Fruit fly (Drosophila melanogaster): ENCODE data around the gene CG15130.

CG15130 gene

dm6 chr2L:20401408-20401807 is 23.1 kb downstream of the CG15130 start (continued):
- no peak for TF ChIP-seq CG2889 (GFP tag; IDR thresholded peaks at IDR 0.05)
- peak; percentile 28 for TF ChIP-seq dmrt99B (tag; optimal IDR thresholded peaks at IDR 0.05)
- TF ChIP-seq Xrp1 (GFP tag; IDR thresholded peaks at IDR 0.05), result no peak
- peak; percentile 0 for TF ChIP-seq CG15269 (tag; optimal IDR thresholded peaks at IDR 0.05)
- TF ChIP-seq Doc2 (GFP tag; IDR thresholded peaks at IDR 0.05), result no peak

dm6 chr2L:20400875-20401274 is 23.6 kb downstream of the CG15130 start:
- TF ChIP-seq bigmax (GFP tag; optimal IDR thresholded peaks at IDR 0.05), result no peak
- no peak for TF ChIP-seq HLH54F (GFP tag; optimal IDR thresholded peaks at IDR 0.05)
- no peak for TF ChIP-seq CTCF (GFP tag; optimal IDR thresholded peaks at IDR 0.05)
- TF ChIP-seq Antp (GFP tag; optimal IDR thresholded peaks at IDR 0.05), result no peak
- TF ChIP-seq CG3847 (GFP tag; IDR thresholded peaks at IDR 0.05), result no peak
- TF ChIP-seq chinmo (GFP tag; IDR thresholded peaks at IDR 0.05; ENCODE audit: partially characterized antibody), result 0 out of 4 replicates have a peak, but pooled peaks have one; percentile 40
- TF ChIP-seq Adf1 (GFP tag; IDR thresholded peaks at IDR 0.05), result peak; percentile 96
- TF ChIP-seq sr (GFP tag; IDR thresholded peaks at IDR 0.05), result peak; percentile 100
- peak; percentile 85 for TF ChIP-seq Med (GFP tag)
- TF ChIP-seq twi (tag; optimal IDR thresholded peaks at IDR 0.05), result no peak
- TF ChIP-seq dmrt99B (tag; optimal IDR thresholded peaks at IDR 0.05), result no peak
- TF ChIP-seq aop (GFP tag; IDR thresholded peaks at IDR 0.05), result no peak
- no peak for TF ChIP-seq Dp (GFP tag; optimal IDR thresholded peaks at IDR 0.05)
- TF ChIP-seq Dbx (GFP tag; IDR thresholded peaks at IDR 0.05), result no peak
- no peak for TF ChIP-seq slbo (GFP tag; IDR thresholded peaks at IDR 0.05)
- TF ChIP-seq ash1 (GFP tag; optimal IDR thresholded peaks at IDR 0.05), result no peak
- TF ChIP-seq sisA (GFP tag; IDR thresholded peaks at IDR 0.05), result no peak
- TF ChIP-seq CG5180 (GFP tag; optimal IDR thresholded peaks at IDR 0.05), result peak; percentile 81
- TF ChIP-seq abd-A (tag; optimal IDR thresholded peaks at IDR 0.05), result peak; percentile 81
- TF ChIP-seq pan (optimal IDR thresholded peaks at IDR 0.05), result no peak
- TF ChIP-seq pan (GFP tag; optimal IDR thresholded peaks at IDR 0.05 in 1 of 2, IDR thresholded peaks at IDR 0.05 in 1 of 2), result no peak
- TF ChIP-seq CG10543 (GFP tag; optimal IDR thresholded peaks at IDR 0.05), result peak; percentile 65
- TF ChIP-seq H15 (GFP tag; IDR thresholded peaks at IDR 0.05), result no peak
- peak; percentile 57 for TF ChIP-seq sd (tag; optimal IDR thresholded peaks at IDR 0.05)
- TF ChIP-seq CG12769 (tag; optimal IDR thresholded peaks at IDR 0.05), result peak; percentile 22
- TF ChIP-seq ttk (GFP tag; IDR thresholded peaks at IDR 0.05), result no peak
- no peak for TF ChIP-seq ase (GFP tag; IDR thresholded peaks at IDR 0.05)
- no peak for TF ChIP-seq ci (GFP tag; IDR thresholded peaks at IDR 0.05)
- no peak for TF ChIP-seq Side (GFP tag; optimal IDR thresholded peaks at IDR 0.05)
- TF ChIP-seq crol (GFP tag; IDR thresholded peaks at IDR 0.05), result peak; percentile 90
- TF ChIP-seq sob (GFP tag; IDR thresholded peaks at IDR 0.05), result 0 out of 2 replicates have a peak, but pooled peaks have one; percentile 21
- TF ChIP-seq CG34422 (GFP tag; IDR thresholded peaks at IDR 0.05), result no peak
- TF ChIP-seq Aef1 (GFP tag; IDR thresholded peaks at IDR 0.05), result no peak
- 0 out of 2 replicates have a peak, but pooled peaks have one; percentile 43 for TF ChIP-seq rib (GFP tag; IDR thresholded peaks at IDR 0.05)
- TF ChIP-seq tgo (GFP tag; IDR thresholded peaks at IDR 0.05), result no peak
- TF ChIP-seq dysf (GFP tag; IDR thresholded peaks at IDR 0.05), result no peak
- TF ChIP-seq danr (GFP tag; IDR thresholded peaks at IDR 0.05), result no peak
- TF ChIP-seq CG3281 (GFP tag; optimal IDR thresholded peaks at IDR 0.05), result no peak
- TF ChIP-seq CG1602 (GFP tag; optimal IDR thresholded peaks at IDR 0.05), result no peak
- no peak for TF ChIP-seq CG9797 (GFP tag; optimal IDR thresholded peaks at IDR 0.05)
- TF ChIP-seq Deaf1 (tag; optimal IDR thresholded peaks at IDR 0.05), result peak; percentile 19

Measured in whole organism, embryonic.